Fruit fly (Drosophila melanogaster): ENCODE results near the gene CG9581.
"Not testable (repeated sequence)": the region's sequence is repeated elsewhere in the genome, so short reads cannot be mapped to it uniquely, and the experiment has no call there.

Gene CG9581

dm6 chrX:20147693-20148174, 22.0 kb downstream of the CG9581 start, which contains the start of gene aspr:
Gene aspr (plus strand): TSS chrX:20148124.
- TF ChIP-seq CG8478 (optimal IDR thresholded peaks at IDR 0.05), result no peak

dm6 chrX:20143088-20143487, 26.7 kb downstream of the CG9581 start, which contains the start of gene Or19a:
Gene Or19a (minus strand): TSS chrX:20143188.
- not testable (repeated sequence) for TF ChIP-seq CTCF, CG8478 (optimal IDR thresholded peaks at IDR 0.05)

- TF ChIP-seq CG8478 (optimal IDR thresholded peaks at IDR 0.05) (no peak), CTCF (optimal IDR thresholded peaks at IDR 0.05) (no peak)
These were observed 29.1 kb downstream of the CG9581 start, which contains the start of gene CG34332 for dm6 chrX:20140710-20141109. Gene CG34332 (plus strand): TSS chrX:20141010.

dm6 chrX:20139493-20139892, 30.3 kb downstream of the CG9581 start, which contains the start of gene CG42583:
Gene CG42583 (plus strand): TSS chrX:20139793.
- TF ChIP-seq CG8478 (optimal IDR thresholded peaks at IDR 0.05) (no peak), CTCF (optimal IDR thresholded peaks at IDR 0.05) (no peak)

dm6 chrX:20133432-20133831, 36.3 kb downstream of the CG9581 start, which contains the start of gene CG15322:
Gene CG15322 (plus strand): TSS chrX:20133579.
- TF ChIP-seq CG8478 (optimal IDR thresholded peaks at IDR 0.05) (no peak), CTCF (optimal IDR thresholded peaks at IDR 0.05) (no peak)

- TF ChIP-seq CG8478 (optimal IDR thresholded peaks at IDR 0.05) (no peak), CTCF (optimal IDR thresholded peaks at IDR 0.05) (no peak)
These were observed 39.3 kb downstream of the CG9581 start for dm6 chrX:20130486-20130885.

- TF ChIP-seq CTCF (optimal IDR thresholded peaks at IDR 0.05), result no peak
- no peak for TF ChIP-seq CG8478 (optimal IDR thresholded peaks at IDR 0.05)
These were observed 40.2 kb downstream of the CG9581 start for dm6 chrX:20129554-20129953.

- TF ChIP-seq CG8478 (optimal IDR thresholded peaks at IDR 0.05) (no peak), CTCF (optimal IDR thresholded peaks at IDR 0.05) (no peak)
These were observed 47.6 kb downstream of the CG9581 start, which contains the start of gene CG34331 for dm6 chrX:20122153-20122552. Gene CG34331 (plus strand): TSS chrX:20122453.
